Fruit fly (Drosophila melanogaster): ENCODE data around the gene CG15525.

dm6 chr3R:29990681-29991080 lies 6.8 kb downstream of the CG15525 start:
- TF ChIP-seq CG1792 (GFP tag; optimal IDR thresholded peaks at IDR 0.05) (no peak), chif (GFP tag; optimal IDR thresholded peaks at IDR 0.05) (no peak), Trl (optimal IDR thresholded peaks at IDR 0.05) (no peak), Trl (GFP tag; optimal IDR thresholded peaks at IDR 0.05) (no peak), rib (GFP tag; IDR thresholded peaks at IDR 0.05) (no peak), gem (tag; optimal IDR thresholded peaks at IDR 0.05) (no peak), gro (GFP tag; optimal IDR thresholded peaks at IDR 0.05) (no peak), Meics (GFP tag; optimal IDR thresholded peaks at IDR 0.05) (no peak)
